Fruit fly (Drosophila melanogaster): ENCODE data around the gene Rga.
A peak's percentile ranks its signal among the peaks of the same experiment; 100 is the strongest.

The Rga gene

dm6 chr3R:5654692-5655181, 41.8 kb upstream of the Rga start, which contains the start of the genes elm and MED27 (continued):
- peak; percentile 92 for TF ChIP-seq CG18476 (GFP tag; optimal IDR thresholded peaks at IDR 0.05)
- peak; percentile 62 for TF ChIP-seq TFAM (GFP tag; optimal IDR thresholded peaks at IDR 0.05)
- TF ChIP-seq pzg (GFP tag; optimal IDR thresholded peaks at IDR 0.05): peak; percentile 87
- peak; percentile 91 for TF ChIP-seq fd3F (GFP tag; optimal IDR thresholded peaks at IDR 0.05)
- peak; percentile 94 for TF ChIP-seq CG33213 (GFP tag; optimal IDR thresholded peaks at IDR 0.05)
- TF ChIP-seq CG13287 (GFP tag; IDR thresholded peaks at IDR 0.05; ENCODE audit: partially characterized antibody): peak; percentile 95
- TF ChIP-seq psq (GFP tag; optimal IDR thresholded peaks at IDR 0.05): peak; percentile 80
- peak; percentile 77 for TF ChIP-seq gcm2 (GFP tag; optimal IDR thresholded peaks at IDR 0.05)
- TF ChIP-seq C15 (GFP tag; IDR thresholded peaks at IDR 0.05): peak; percentile 81; the same call in 2 of the 3 replicates
- peak; percentile 94 for TF ChIP-seq CG14860 (GFP tag; IDR thresholded peaks at IDR 0.05; ENCODE audit: partially characterized antibody)
- TF ChIP-seq CG10979 (tag; optimal IDR thresholded peaks at IDR 0.05): peak; percentile 86
- peak; percentile 87 for TF ChIP-seq ro (GFP tag; IDR thresholded peaks at IDR 0.05)
- peak; percentile 88 for TF ChIP-seq Antp (GFP tag; optimal IDR thresholded peaks at IDR 0.05)
- TF ChIP-seq salm (tag; optimal IDR thresholded peaks at IDR 0.05): peak; percentile 76
- TF ChIP-seq CG7556 (GFP tag; optimal IDR thresholded peaks at IDR 0.05): peak; percentile 85
- TF ChIP-seq h (optimal IDR thresholded peaks at IDR 0.05): no peak
- peak; percentile 91 for TF ChIP-seq B-H2 (GFP tag; optimal IDR thresholded peaks at IDR 0.05)
- peak; percentile 49 for TF ChIP-seq odd (GFP tag; optimal IDR thresholded peaks at IDR 0.05)
- peak; percentile 92 for TF ChIP-seq Dip3 (GFP tag; optimal IDR thresholded peaks at IDR 0.05)
- no peak for TF ChIP-seq prd (optimal IDR thresholded peaks at IDR 0.05)
- TF ChIP-seq prd (GFP tag; IDR thresholded peaks at IDR 0.05): peak; percentile 98
- peak; percentile 89 for TF ChIP-seq Side (GFP tag; optimal IDR thresholded peaks at IDR 0.05)
- TF ChIP-seq so (GFP tag; IDR thresholded peaks at IDR 0.05): peak; percentile 89; the same call in 2 of the 3 replicates
- TF ChIP-seq CG8290 (GFP tag; optimal IDR thresholded peaks at IDR 0.05): peak; percentile 90
- TF ChIP-seq CG8290 (tag; optimal IDR thresholded peaks at IDR 0.05): peak; percentile 64 to 70
- peak; percentile 75 for TF ChIP-seq eyg (GFP tag; optimal IDR thresholded peaks at IDR 0.05)
- TF ChIP-seq CG11085 (GFP tag; IDR thresholded peaks at IDR 0.05): peak; percentile 91
- peak; percentile 90 for TF ChIP-seq Fer2 (tag; optimal IDR thresholded peaks at IDR 0.05)
- TF ChIP-seq CG8478 (optimal IDR thresholded peaks at IDR 0.05): no peak
- TF ChIP-seq Neu2 (GFP tag; optimal IDR thresholded peaks at IDR 0.05; ENCODE audit: borderline replicate concordance): peak; percentile 47
- TF ChIP-seq sug (tag; optimal IDR thresholded peaks at IDR 0.05): peak; percentile 95
- peak; percentile 75 for TF ChIP-seq CG9437 (GFP tag; optimal IDR thresholded peaks at IDR 0.05)
- peak; percentile 90 for TF ChIP-seq CG31441 (GFP tag; IDR thresholded peaks at IDR 0.05)
- peak; percentile 89 for TF ChIP-seq CG18262 (tag; optimal IDR thresholded peaks at IDR 0.05)

- peak; percentile 19 for TF ChIP-seq HmgZ (tag; optimal IDR thresholded peaks at IDR 0.05)
- TF ChIP-seq CG15479 (GFP tag; optimal IDR thresholded peaks at IDR 0.05): no peak
- TF ChIP-seq CG34376 (GFP tag; optimal IDR thresholded peaks at IDR 0.05): peak; percentile 96
- TF ChIP-seq ham (GFP tag; IDR thresholded peaks at IDR 0.05): no peak
- peak; percentile 14 for TF ChIP-seq zf30C (GFP tag; optimal IDR thresholded peaks at IDR 0.05)
- TF ChIP-seq Dbx (GFP tag; IDR thresholded peaks at IDR 0.05): peak; percentile 14; the same call in 1 of the 3 replicates
- peak; percentile 21; the same call in 1 of the 2 replicates for TF ChIP-seq crol (GFP tag; IDR thresholded peaks at IDR 0.05)
- peak; percentile 98 for TF ChIP-seq exex (tag; optimal IDR thresholded peaks at IDR 0.05)
- TF ChIP-seq CG8388 (GFP tag; optimal IDR thresholded peaks at IDR 0.05): peak; percentile 3
- peak; percentile 36 for TF ChIP-seq grn (GFP tag; optimal IDR thresholded peaks at IDR 0.05)
- TF ChIP-seq CG18011 (GFP tag; optimal IDR thresholded peaks at IDR 0.05): no peak
- peak; percentile 26; the same call in 1 of the 2 replicates for TF ChIP-seq GATAe (GFP tag; conservative IDR thresholded peaks at IDR 0.05)
- TF ChIP-seq Fer1 (GFP tag; optimal IDR thresholded peaks at IDR 0.05): peak; percentile 16
- peak; percentile 33 for TF ChIP-seq odd (GFP tag; optimal IDR thresholded peaks at IDR 0.05)
- peak; percentile 24 for TF ChIP-seq lab (GFP tag; optimal IDR thresholded peaks at IDR 0.05)
- TF ChIP-seq ato (GFP tag; IDR thresholded peaks at IDR 0.05; ENCODE audit: partially characterized antibody): 0 out of 2 replicates have a peak, but pooled peaks have one; percentile 14
- TF ChIP-seq CG10543 (GFP tag; optimal IDR thresholded peaks at IDR 0.05): peak; percentile 33
- no peak for TF ChIP-seq CG10565 (GFP tag; optimal IDR thresholded peaks at IDR 0.05)
- TF ChIP-seq CG13296 (GFP tag; optimal IDR thresholded peaks at IDR 0.05): peak; percentile 13
- no peak for TF ChIP-seq fd64A (GFP tag; optimal IDR thresholded peaks at IDR 0.05)
Measured at dm6 chr3R:5653887-5654286, 41.0 kb upstream of the Rga start.

Measured in whole organism, embryonic.